Worm (Caenorhabditis elegans) whole organism, L1 larva: ENCODE measurements around the gene C18H7.7.

Source experiments
- blmp-1 ChIP-seq: fragments of 150-350 bp; optimal IDR thresholded peaks from 2 replicates; lab custom pipeline; 2014; ENCODE audit warnings: missing biosample characterization, missing genetic modification characterization
- ceh-8 ChIP-seq: fragments of 200-800 bp; sonication (Bioruptor generic); optimal IDR thresholded peaks from 2 replicates; lab custom pipeline; 2018; ENCODE audit warnings: mild to moderate bottlenecking, missing genetic modification characterization, moderate library complexity, missing compliant biosample characterization
- ceh-82 ChIP-seq, 3 experiments: fragments of 150-350 bp in 1 of 3; sonication (generic microtip) in 2 of 3; optimal IDR thresholded peaks; 2 replicates each; lab custom pipeline; 2014 to 2017; ENCODE audit warnings: missing biosample characterization in 3 of 3, missing genetic modification characterization in 3 of 3
- ceh-90 ChIP-seq: sonication (generic microtip); optimal IDR thresholded peaks from 2 replicates; lab custom pipeline; 2016; ENCODE audit warnings: missing genetic modification characterization, missing compliant biosample characterization
- dsc-1 ChIP-seq: sonication (generic microtip); optimal IDR thresholded peaks from 2 replicates; lab custom pipeline; 2016; ENCODE audit warnings: mild to moderate bottlenecking, missing genetic modification characterization, missing compliant biosample characterization
- egl-13 ChIP-seq: sonication (generic microtip); optimal IDR thresholded peaks from 2 replicates; lab custom pipeline; 2016; ENCODE audit warnings: missing genotype, missing genetic modification reagents, missing genetic modification characterization, missing compliant biosample characterization
- egl-27 ChIP-seq, 2 experiments: fragments of 150-350 bp in 1 of 2; sonication (generic microtip); optimal IDR thresholded peaks; 3 replicates each; lab custom pipeline; 2017 to 2018; ENCODE audit warnings: missing biosample characterization in 2 of 2, missing genetic modification characterization in 2 of 2, missing genetic modification reagents in 2 of 2
- elt-2 ChIP-seq: sonication (generic microtip); optimal IDR thresholded peaks from 2 replicates; lab custom pipeline; 2016; ENCODE audit warnings: missing genetic modification characterization, mild to moderate bottlenecking, inconsistent platforms, missing compliant biosample characterization, missing genetic modification reagents
- ets-5 ChIP-seq: fragments of 200-800 bp; sonication (Bioruptor generic); IDR thresholded peaks from 2 replicates; pipeline ENCODE4 v1.3.6; 2022; ENCODE audit warnings: missing genetic modification characterization, missing compliant biosample characterization
- fkh-10 ChIP-seq: sonication (generic microtip); optimal IDR thresholded peaks from 2 replicates; lab custom pipeline; 2017; ENCODE audit warnings: missing biosample characterization, missing genetic modification reagents, missing genetic modification characterization
- fkh-4 ChIP-seq: sonication (generic microtip); optimal IDR thresholded peaks from 2 replicates; lab custom pipeline; 2016; ENCODE audit warnings: missing compliant biosample characterization, missing genetic modification characterization, borderline replicate concordance
- fos-1 ChIP-seq: fragments of 150-350 bp; optimal IDR thresholded peaks from 2 replicates; lab custom pipeline; 2014; ENCODE audit warnings: missing biosample characterization, missing genetic modification characterization
- hlh-4 ChIP-seq: sonication (generic microtip); optimal IDR thresholded peaks from 2 replicates; lab custom pipeline; 2016; ENCODE audit warnings: mild to moderate bottlenecking, missing genetic modification characterization, missing compliant biosample characterization
- hpl-2 ChIP-seq: fragments of 150-350 bp; optimal IDR thresholded peaks from 2 replicates; lab custom pipeline; 2014; ENCODE audit warnings: missing biosample characterization, missing genetic modification reagents, missing genetic modification characterization
- irx-1 ChIP-seq: sonication (generic microtip); optimal IDR thresholded peaks from 2 replicates; lab custom pipeline; 2016; ENCODE audit warnings: missing genetic modification characterization, missing compliant biosample characterization
- isw-1 ChIP-seq: fragments of 200-800 bp; sonication (Bioruptor generic); IDR thresholded peaks from 2 replicates; pipeline ENCODE4 v1.3.6; 2022; ENCODE audit warnings: missing genetic modification characterization, missing compliant biosample characterization
- jun-1 ChIP-seq: fragments of 150-350 bp; optimal IDR thresholded peaks from 2 replicates; lab custom pipeline; 2014; ENCODE audit warnings: missing biosample characterization, missing genetic modification reagents, missing genetic modification characterization
- lin-13 ChIP-seq: fragments of 150-350 bp; optimal IDR thresholded peaks from 2 replicates; lab custom pipeline; 2014; ENCODE audit warnings: missing biosample characterization, missing genetic modification reagents, missing genetic modification characterization
- lin-15B ChIP-seq: fragments of 150-350 bp; sonication (generic microtip); optimal IDR thresholded peaks from 3 replicates; lab custom pipeline; 2014; ENCODE audit warnings: missing biosample characterization, missing genetic modification characterization
- mab-9 ChIP-seq: fragments of 200-800 bp; sonication (Bioruptor generic); IDR thresholded peaks from 2 replicates; pipeline ENCODE4 v1.3.6; 2022; ENCODE audit warnings: missing genetic modification reagents, missing genetic modification characterization, missing compliant biosample characterization
- mef-2 ChIP-seq: fragments of 150-350 bp; optimal IDR thresholded peaks from 2 replicates; lab custom pipeline; 2014; ENCODE audit warnings: missing biosample characterization, missing genetic modification characterization
- nhr-11 ChIP-seq: fragments of 150-350 bp; optimal IDR thresholded peaks from 2 replicates; lab custom pipeline; 2014; ENCODE audit warnings: missing biosample characterization, missing genetic modification characterization
- nhr-12 ChIP-seq: sonication (generic microtip); optimal IDR thresholded peaks from 2 replicates; lab custom pipeline; 2017; ENCODE audit warnings: missing biosample characterization, missing genetic modification characterization
- nhr-19 ChIP-seq: fragments of 200-800 bp; sonication (Bioruptor generic); conservative IDR thresholded peaks from 2 replicates; pipeline ENCODE4 v1.3.6; 2022; ENCODE audit warnings: missing genetic modification characterization, missing compliant biosample characterization
- nhr-20 ChIP-seq: sonication (generic microtip); optimal IDR thresholded peaks from 2 replicates; lab custom pipeline; 2016; ENCODE audit warnings: mild to moderate bottlenecking, missing genetic modification characterization, missing compliant biosample characterization
- nhr-76 ChIP-seq: sonication (generic microtip); optimal IDR thresholded peaks from 2 replicates; lab custom pipeline; 2017; ENCODE audit warnings: missing biosample characterization, missing genetic modification characterization
- nhr-77 ChIP-seq: fragments of 150-350 bp; optimal IDR thresholded peaks from 2 replicates; lab custom pipeline; 2014; ENCODE audit warnings: missing biosample characterization, missing genetic modification characterization
- nhr-85 ChIP-seq: sonication (generic microtip); peaks from one replicate; lab custom pipeline; 2016; ENCODE audit warnings: missing genetic modification characterization, inconsistent platforms, missing compliant biosample characterization
- nhr-90 ChIP-seq: sonication (generic microtip); optimal IDR thresholded peaks from 2 replicates; lab custom pipeline; 2016; ENCODE audit warnings: mild to moderate bottlenecking, missing genetic modification characterization, missing compliant biosample characterization; ENCODE audit not compliant: poor library complexity
- pag-3 ChIP-seq: sonication (generic microtip); optimal IDR thresholded peaks from 2 replicates; lab custom pipeline; 2017; ENCODE audit warnings: missing genetic modification characterization, mild to moderate bottlenecking, missing compliant biosample characterization, antibody characterized with exemption, borderline replicate concordance; ENCODE audit not compliant: insufficient read depth
- rnt-1 ChIP-seq: sonication (generic microtip); optimal IDR thresholded peaks from 2 replicates; lab custom pipeline; 2016; ENCODE audit warnings: mild to moderate bottlenecking, missing genetic modification characterization, moderate library complexity, missing compliant biosample characterization
- skn-1 ChIP-seq: fragments of 150-350 bp; optimal IDR thresholded peaks from 2 replicates; lab custom pipeline; 2014; ENCODE audit warnings: missing biosample characterization, missing genetic modification characterization
- snu-23 ChIP-seq: sonication (generic microtip); optimal IDR thresholded peaks from 2 replicates; lab custom pipeline; 2016; ENCODE audit warnings: missing genetic modification characterization, missing compliant biosample characterization
- tlp-1 ChIP-seq: fragments of 150-350 bp; optimal IDR thresholded peaks from 2 replicates; lab custom pipeline; 2014; ENCODE audit warnings: missing biosample characterization, missing genetic modification characterization
- unc-30 ChIP-seq: sonication (generic microtip); optimal IDR thresholded peaks from 2 replicates; lab custom pipeline; 2017; ENCODE audit warnings: missing biosample characterization, missing genetic modification characterization
- unc-98 ChIP-seq: fragments of 200-800 bp; sonication (Bioruptor generic); IDR thresholded peaks from 2 replicates; pipeline ENCODE4 v1.3.6; 2022; ENCODE audit warnings: missing genetic modification characterization, missing compliant biosample characterization
- xbp-1 ChIP-seq: sonication (generic microtip); optimal IDR thresholded peaks from 2 replicates; lab custom pipeline; 2016; ENCODE audit warnings: missing genetic modification characterization, missing compliant biosample characterization
- zag-1 ChIP-seq: fragments of 150-350 bp; optimal IDR thresholded peaks from 2 replicates; lab custom pipeline; 2014; ENCODE audit warnings: missing biosample characterization, missing genetic modification characterization
- ztf-11 ChIP-seq, 2 experiments: sonication (generic microtip); optimal IDR thresholded peaks; 2 replicates each; lab custom pipeline; 2016 to 2017; ENCODE audit warnings: missing genetic modification characterization in 2 of 2, missing biosample characterization in 1 of 2, missing compliant biosample characterization in 1 of 2
- ztf-4 ChIP-seq: fragments of 150-350 bp; optimal IDR thresholded peaks from 2 replicates; lab custom pipeline; 2014; ENCODE audit warnings: missing biosample characterization, missing genetic modification characterization

The C18H7.7 gene

DNA sequence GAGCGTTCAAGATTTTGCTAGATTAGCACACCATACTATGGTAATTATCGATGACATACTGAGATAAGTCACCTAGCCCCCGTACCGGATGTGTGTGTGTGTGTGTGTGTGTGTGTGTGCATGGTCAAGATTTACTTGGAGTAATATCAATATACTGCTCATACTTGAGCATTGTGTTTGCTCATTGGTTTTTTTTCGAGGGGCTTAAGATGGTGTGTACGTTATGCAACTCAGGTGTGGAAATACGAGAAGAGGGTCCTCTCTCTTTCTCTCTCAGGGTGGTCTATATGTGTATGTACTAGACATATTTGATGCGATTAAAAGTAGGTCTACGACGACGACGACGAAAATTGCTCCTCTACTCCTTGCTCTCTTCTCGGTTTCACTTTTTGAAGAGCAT, 35.9 kb downstream of the C18H7.7 start:
- TF ChIP-seq nhr-85 (tag; lab: Kevin White, UChicago) (peak; percentile 7), irx-1 (tag; lab: Kevin White, UChicago) (no peak)

DNA sequence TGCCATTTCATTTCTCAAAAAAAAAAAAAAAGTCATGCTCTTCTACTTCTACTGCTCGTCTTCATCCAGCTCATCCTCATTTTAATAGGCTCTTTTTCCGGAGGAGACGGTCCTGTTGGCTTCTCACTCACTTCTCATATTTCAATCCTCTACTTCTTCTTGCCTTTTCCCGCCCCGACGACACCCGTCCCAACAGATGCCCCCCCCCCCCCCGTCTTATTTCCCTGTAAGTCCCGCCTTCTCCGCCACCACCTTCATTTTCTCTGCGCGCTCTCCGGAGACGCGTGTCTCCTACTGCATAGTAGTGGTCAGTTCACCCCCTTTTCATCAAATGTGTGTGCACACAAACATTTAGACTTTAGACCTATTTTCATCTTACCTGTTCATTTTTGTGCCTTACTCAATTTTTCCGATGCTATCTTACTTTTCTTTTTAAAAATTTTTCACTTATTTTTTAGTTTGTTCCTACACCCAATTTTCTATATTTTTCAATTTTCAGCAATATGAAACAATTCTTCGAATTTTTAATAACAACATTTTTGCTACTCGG, 37.4 kb downstream of the C18H7.7 start, which contains the start of gene efn-4:
Gene efn-4, plus strand, starts transcription at position 500 of the 550 bp plus-strand sequence.
- TF ChIP-seq lin-13 (GFP tag; lab: Kevin White, UChicago): no peak
- no peak for TF ChIP-seq ztf-4 (tag; lab: Kevin White, UChicago)
- no peak for TF ChIP-seq nhr-20 (tag; lab: Kevin White, UChicago)
- no peak for TF ChIP-seq elt-2 (tag; lab: Kevin White, UChicago)
- TF ChIP-seq nhr-90 (tag; lab: Kevin White, UChicago): no peak
- no peak for TF ChIP-seq xbp-1
- no peak for TF ChIP-seq egl-13 (tag; lab: Kevin White, UChicago)
- no peak for TF ChIP-seq ceh-82 (tag; optimal IDR thresholded peaks at IDR 0.05; lab: Kevin White, UChicago)
- no peak for TF ChIP-seq pag-3 (tag; lab: Kevin White, UChicago)
- TF ChIP-seq mab-9: no peak

DNA sequence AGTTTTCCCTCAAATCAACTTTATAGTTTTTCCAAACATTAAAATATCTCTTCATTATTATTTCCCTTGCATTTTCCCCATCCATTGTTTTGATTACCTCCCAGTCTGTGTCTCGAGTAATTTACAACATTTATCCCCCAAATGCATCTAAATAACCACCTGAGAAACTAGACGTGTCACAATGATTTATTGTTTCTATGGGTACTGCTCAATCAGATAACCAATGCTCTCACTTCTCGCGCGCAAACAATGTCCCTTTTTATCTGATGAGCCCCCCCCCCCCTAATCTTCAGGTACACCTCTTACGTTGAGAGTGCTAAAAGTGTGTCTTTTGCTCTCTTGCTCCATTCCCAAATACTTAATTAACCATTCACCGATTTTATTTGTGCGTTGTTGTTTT, 42.2 kb downstream of the C18H7.7 start:
- no peak for TF ChIP-seq ceh-82 (tag; optimal IDR thresholded peaks at IDR 0.05; lab: Kevin White, UChicago)
- TF ChIP-seq zag-1 (tag; lab: Kevin White, UChicago): no peak
- TF ChIP-seq elt-2 (tag; lab: Kevin White, UChicago): no peak
- TF ChIP-seq fkh-10: no peak
- no peak for TF ChIP-seq nhr-90 (tag; lab: Kevin White, UChicago)
- no peak for TF ChIP-seq ceh-90 (tag; lab: Kevin White, UChicago)
- TF ChIP-seq fkh-4 (tag; lab: Kevin White, UChicago): no peak
- no peak for TF ChIP-seq rnt-1 (tag; lab: Kevin White, UChicago)
- no peak for TF ChIP-seq skn-1 (tag; lab: Kevin White, UChicago)
- no peak for TF ChIP-seq fos-1 (tag; lab: Kevin White, UChicago)
- TF ChIP-seq blmp-1 (tag; lab: Kevin White, UChicago): no peak
- no peak for TF ChIP-seq hlh-4
- TF ChIP-seq jun-1 (tag; lab: Kevin White, UChicago): no peak
- no peak for TF ChIP-seq xbp-1
- TF ChIP-seq unc-98 (GFP tag; lab: Robert Waterston, UW): no peak
- no peak for TF ChIP-seq dsc-1 (tag; lab: Kevin White, UChicago)
- TF ChIP-seq tlp-1 (tag; lab: Kevin White, UChicago): no peak
- TF ChIP-seq isw-1 (GFP tag; lab: Robert Waterston, UW): no peak

DNA sequence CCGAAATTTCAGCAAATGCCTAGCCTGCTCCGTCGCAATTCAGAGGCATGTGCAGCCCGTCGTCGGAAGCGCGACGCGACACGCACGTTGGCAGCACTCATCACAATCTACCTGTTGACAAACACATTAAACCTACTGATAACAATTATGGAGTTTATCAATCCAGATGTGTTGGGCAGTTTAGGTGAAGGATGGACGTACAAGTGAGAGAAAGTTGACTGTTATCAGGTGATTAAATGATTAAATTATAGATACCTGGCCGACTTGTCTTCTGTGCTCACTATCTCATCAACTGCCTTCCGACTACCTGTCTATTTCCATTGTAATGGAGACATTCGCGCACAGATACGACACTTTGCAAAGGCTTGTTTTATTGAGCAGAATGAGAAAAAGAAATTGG, 44.3 kb downstream of the C18H7.7 start:
- TF ChIP-seq rnt-1 (tag; lab: Kevin White, UChicago) (no peak), egl-27 (tag; optimal IDR thresholded peaks at IDR 0.05; lab: Kevin White, UChicago) (no peak), elt-2 (tag; lab: Kevin White, UChicago) (peak; percentile 88), unc-30 (no peak), nhr-12 (tag; lab: Kevin White, UChicago) (no peak)

DNA sequence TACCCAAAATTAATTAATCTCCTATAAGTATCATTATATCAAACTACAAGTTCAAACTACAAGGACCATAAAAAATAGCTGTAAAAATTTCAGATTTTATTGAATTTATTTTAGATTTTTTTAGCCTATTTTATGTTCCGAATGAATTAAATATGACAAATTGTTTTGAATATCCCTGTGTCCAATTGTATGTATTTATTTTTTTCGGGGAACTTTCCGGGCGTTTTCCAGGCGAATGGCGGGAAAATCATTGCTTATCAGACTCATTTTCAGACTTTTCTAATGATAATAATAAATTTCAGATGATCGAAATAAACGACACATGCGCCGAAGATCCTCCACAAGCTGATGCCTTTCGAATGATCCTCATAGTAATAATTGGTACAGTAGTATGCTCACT, 48.2 kb downstream of the C18H7.7 start, which contains the start of gene F56A11.4:
Gene F56A11.4, plus strand, starts transcription at position 301 of the 400 bp plus-strand sequence.
- TF ChIP-seq ceh-8 (GFP tag; lab: Kevin White, UChicago): no peak
- TF ChIP-seq ets-5 (GFP tag; lab: Robert Waterston, UW): no peak
- TF ChIP-seq hlh-4: no peak
- no peak for TF ChIP-seq nhr-77 (tag; lab: Kevin White, UChicago)
- no peak for TF ChIP-seq nhr-12 (tag; lab: Kevin White, UChicago)
- no peak for TF ChIP-seq pag-3 (tag; lab: Kevin White, UChicago)
- no peak for TF ChIP-seq fkh-4 (tag; lab: Kevin White, UChicago)
- no peak for TF ChIP-seq ztf-11 (tag; optimal IDR thresholded peaks at IDR 0.05; lab: Kevin White, UChicago)
- no peak for TF ChIP-seq nhr-11
- no peak for TF ChIP-seq nhr-19 (GFP tag; lab: Robert Waterston, UW)
- TF ChIP-seq xbp-1: no peak
- TF ChIP-seq mef-2 (tag; lab: Kevin White, UChicago): no peak
- TF ChIP-seq nhr-76: no peak
- no peak for TF ChIP-seq snu-23 (GFP tag; lab: Kevin White, UChicago)
- no peak for TF ChIP-seq mab-9
- TF ChIP-seq hpl-2: no peak
- TF ChIP-seq lin-15B: no peak
